Fruit fly (Drosophila melanogaster) whole organism, embryonic: ENCODE data around the gene dsx-c73A.

ENCODE experiments used
- Antp ChIP-seq: fragments of 200-800 bp; sonication (Bioruptor generic); optimal IDR thresholded peaks from 3 replicates; lab custom pipeline; 2016; ENCODE audit warnings: missing biosample characterization, missing genetic modification characterization
- Awh ChIP-seq: fragments of 200-800 bp; sonication (Bioruptor generic); IDR thresholded peaks from 2 replicates; pipeline ENCODE4, ENCODE4 v1.3.6; 2022; ENCODE audit warnings: missing biosample characterization, missing genetic modification characterization
- CG10654 ChIP-seq: fragments of 200-800 bp; sonication (Bioruptor generic); optimal IDR thresholded peaks from 2 replicates; lab custom pipeline; 2016; ENCODE audit warnings: missing biosample characterization, missing genetic modification characterization
- CG12299 ChIP-seq: fragments of 200-800 bp; sonication (Bioruptor generic); optimal IDR thresholded peaks from 2 replicates; lab custom pipeline; 2018; ENCODE audit warnings: missing biosample characterization, mild to moderate bottlenecking, missing genetic modification characterization
- CG12391 ChIP-seq: fragments of 200-800 bp; sonication (Bioruptor generic); optimal IDR thresholded peaks from 3 replicates; lab custom pipeline; 2018; ENCODE audit warnings: missing biosample characterization, mild to moderate bottlenecking, missing genetic modification characterization, moderate library complexity
- CG12942 ChIP-seq: fragments of 200-800 bp; sonication (Bioruptor generic); optimal IDR thresholded peaks from 3 replicates; lab custom pipeline; 2016; ENCODE audit warnings: missing biosample characterization, missing genetic modification characterization
- CG15601 ChIP-seq: fragments of 200-800 bp; sonication (Bioruptor generic); optimal IDR thresholded peaks from 3 replicates; lab custom pipeline; 2019; ENCODE audit warnings: missing biosample characterization, mild to moderate bottlenecking, missing genetic modification characterization, moderate library complexity
- CG17359 ChIP-seq: fragments of 200-800 bp; sonication (Bioruptor generic); optimal IDR thresholded peaks from 3 replicates; lab custom pipeline; 2018; ENCODE audit warnings: missing biosample characterization, mild to moderate bottlenecking, missing genetic modification characterization, moderate library complexity
- CG33557 ChIP-seq: fragments of 200-800 bp; sonication (Bioruptor generic); optimal IDR thresholded peaks from 2 replicates; lab custom pipeline; 2019; ENCODE audit warnings: missing biosample characterization, mild to moderate bottlenecking, missing genetic modification characterization, moderate library complexity
- CG6272 ChIP-seq: fragments of 200-800 bp; sonication (Bioruptor generic); IDR thresholded peaks from 2 replicates; pipeline ENCODE4 v1.3.6; 2022; ENCODE audit warnings: missing biosample characterization, missing genetic modification characterization
- CG7745 ChIP-seq: fragments of 200-800 bp; sonication (Bioruptor generic); optimal IDR thresholded peaks from 2 replicates; lab custom pipeline; 2018; ENCODE audit warnings: missing biosample characterization, mild to moderate bottlenecking, missing genetic modification characterization, moderate library complexity
- CG8359 ChIP-seq: fragments of 200-800 bp; sonication (Bioruptor generic); optimal IDR thresholded peaks from 2 replicates; lab custom pipeline; 2017; ENCODE audit warnings: missing biosample characterization, mild to moderate bottlenecking, missing genetic modification characterization, borderline replicate concordance
- CG9215 ChIP-seq: fragments of 200-800 bp; sonication (Bioruptor generic); IDR thresholded peaks from 2 replicates; pipeline ENCODE4 v1.3.6; 2022; ENCODE audit warnings: missing biosample characterization, missing genetic modification characterization
- CG9727 ChIP-seq: fragments of 200-800 bp; sonication (Bioruptor generic); optimal IDR thresholded peaks from 3 replicates; lab custom pipeline; 2017; ENCODE audit warnings: missing biosample characterization, mild to moderate bottlenecking, missing genetic modification characterization
- CG9932 ChIP-seq: fragments of 200-800 bp; sonication (Bioruptor generic); IDR thresholded peaks from 2 replicates; pipeline ENCODE4 v1.3.6; 2022; ENCODE audit warnings: missing biosample characterization, missing genetic modification characterization
- CTCF ChIP-seq: fragments of 200-800 bp; sonication (Bioruptor generic); optimal IDR thresholded peaks from 2 replicates; lab custom pipeline; 2017; ENCODE audit warnings: missing biosample characterization, mild to moderate bottlenecking, missing genetic modification characterization, moderate library complexity
- CoRest ChIP-seq: fragments of 200-800 bp; sonication (Bioruptor generic); optimal IDR thresholded peaks from 3 replicates; lab custom pipeline; 2018; ENCODE audit warnings: missing biosample characterization, mild to moderate bottlenecking, missing genetic modification characterization, moderate library complexity
- Gsc ChIP-seq: fragments of 200-800 bp; sonication (Bioruptor generic); IDR thresholded peaks from 2 replicates; pipeline ENCODE4 v1.3.6; 2022; ENCODE audit warnings: missing biosample characterization, missing genetic modification characterization
- HHEX ChIP-seq: fragments of 200-800 bp; sonication (Bioruptor generic); optimal IDR thresholded peaks from 3 replicates; lab custom pipeline; 2017; ENCODE audit warnings: missing biosample characterization, mild to moderate bottlenecking, missing genetic modification characterization, missing genetic modification reagents
- Hr51 ChIP-seq, 2 experiments: fragments of 200-800 bp; sonication (Bioruptor generic); optimal IDR thresholded peaks; 2 replicates in 1 of 2; 3 replicates in 1 of 2; lab custom pipeline; 2016 to 2018; ENCODE audit warnings: missing biosample characterization in 2 of 2, missing genetic modification characterization in 2 of 2, mild to moderate bottlenecking in 1 of 2, moderate library complexity in 1 of 2
- Kr ChIP-seq: fragments of 200-800 bp; sonication (Bioruptor generic); optimal IDR thresholded peaks from 2 replicates; lab custom pipeline; 2017; ENCODE audit warnings: missing biosample characterization, mild to moderate bottlenecking, missing genetic modification characterization
- Max ChIP-seq: fragments of 200-800 bp; sonication (Bioruptor generic); optimal IDR thresholded peaks from 2 replicates; lab custom pipeline; 2016; ENCODE audit warnings: missing biosample characterization, mild to moderate bottlenecking, missing genetic modification characterization
- NC2α ChIP-seq: fragments of 200-800 bp; sonication (Bioruptor generic); optimal IDR thresholded peaks from 2 replicates; lab custom pipeline; 2016; ENCODE audit warnings: missing biosample characterization, missing genetic modification characterization
- Nf-YB ChIP-seq: fragments of 200-800 bp; sonication (Bioruptor generic); optimal IDR thresholded peaks from 3 replicates; lab custom pipeline; 2019; ENCODE audit warnings: missing biosample characterization, mild to moderate bottlenecking, missing genetic modification characterization, moderate library complexity
- Side ChIP-seq: fragments of 200-800 bp; sonication (Bioruptor generic); optimal IDR thresholded peaks from 2 replicates; lab custom pipeline; 2016; ENCODE audit warnings: missing biosample characterization, missing genetic modification characterization
- Sox100B ChIP-seq: fragments of 200-800 bp; sonication (Bioruptor generic); optimal IDR thresholded peaks from 3 replicates; lab custom pipeline; 2018; ENCODE audit warnings: missing biosample characterization, mild to moderate bottlenecking, missing genetic modification characterization
- Vsx1 ChIP-seq: fragments of 200-800 bp; sonication (Bioruptor generic); optimal IDR thresholded peaks from 2 replicates; lab custom pipeline; 2017; ENCODE audit warnings: missing biosample characterization, mild to moderate bottlenecking, missing genetic modification characterization, missing genetic modification reagents
- Xrp1 ChIP-seq: fragments of 200-800 bp; sonication (Bioruptor generic); IDR thresholded peaks from 2 replicates; pipeline ENCODE4 v1.3.6; 2022; ENCODE audit warnings: missing biosample characterization, missing genetic modification characterization
- bsh ChIP-seq, 2 experiments: fragments of 200-800 bp; sonication (Bioruptor generic); optimal IDR thresholded peaks; 2 replicates each; lab custom pipeline; 2017 to 2018; ENCODE audit warnings: mild to moderate bottlenecking in 2 of 2, missing biosample characterization in 2 of 2, missing genetic modification characterization in 2 of 2, moderate library complexity in 1 of 2
- cad ChIP-seq: fragments of >200 bp; optimal IDR thresholded peaks from 2 replicates; lab custom pipeline; 2017; ENCODE audit warnings: missing biosample characterization, missing genetic modification characterization
- caup ChIP-seq: fragments of 200-800 bp; sonication (Bioruptor generic); optimal IDR thresholded peaks from 3 replicates; lab custom pipeline; 2017; ENCODE audit warnings: missing biosample characterization, mild to moderate bottlenecking, missing genetic modification characterization, moderate library complexity; ENCODE audit not compliant: severe bottlenecking
- gcm ChIP-seq: fragments of 200-800 bp; sonication (Bioruptor generic); optimal IDR thresholded peaks from 2 replicates; lab custom pipeline; 2019; ENCODE audit warnings: missing biosample characterization, mild to moderate bottlenecking, missing genetic modification characterization, moderate library complexity
- gsb-n ChIP-seq: fragments of 200-800 bp; sonication (Bioruptor generic); optimal IDR thresholded peaks from 3 replicates; lab custom pipeline; 2018; ENCODE audit warnings: missing biosample characterization, mild to moderate bottlenecking, missing genetic modification characterization
- nerfin-1 ChIP-seq: fragments of 200-800 bp; sonication (Bioruptor generic); optimal IDR thresholded peaks from 3 replicates; lab custom pipeline; 2019; ENCODE audit warnings: missing biosample characterization, mild to moderate bottlenecking, missing genetic modification characterization, moderate library complexity
- otp ChIP-seq: fragments of 200-800 bp; sonication (Bioruptor generic); IDR thresholded peaks from 3 replicates; pipeline ENCODE4, ENCODE4 v1.3.6; 2022; ENCODE audit warnings: missing biosample characterization, missing genetic modification characterization
- p53 ChIP-seq: fragments of 200-800 bp; sonication (Bioruptor generic); optimal IDR thresholded peaks from 2 replicates; lab custom pipeline; 2016; ENCODE audit warnings: missing biosample characterization, missing genetic modification characterization
- peb ChIP-seq: fragments of 200-800 bp; sonication (Bioruptor generic); IDR thresholded peaks from 2 replicates; pipeline ENCODE4 v1.3.6; 2022; ENCODE audit warnings: missing biosample characterization, missing genetic modification characterization
- phol ChIP-seq: fragments of 200-800 bp; sonication (Bioruptor generic); optimal IDR thresholded peaks from 3 replicates; lab custom pipeline; 2018; ENCODE audit warnings: missing biosample characterization, mild to moderate bottlenecking, missing genetic modification characterization, moderate library complexity
- prd ChIP-seq, 3 experiments: fragments of >200 bp in 2 of 3; fragments of 200-800 bp in 1 of 3; sonication (Bioruptor generic) in 1 of 3; optimal IDR thresholded peaks in 2 of 3; IDR thresholded peaks in 1 of 3; 2 replicates in 2 of 3; 3 replicates in 1 of 3; pipeline versions ENCODE4 v1.3.6 to Lab custom; 2017 to 2022; ENCODE audit warnings: missing biosample characterization in 1 of 3, missing genetic modification characterization in 1 of 3
- pros ChIP-seq: fragments of 200-800 bp; sonication (Bioruptor generic); optimal IDR thresholded peaks from 3 replicates; lab custom pipeline; 2019; ENCODE audit warnings: missing biosample characterization, mild to moderate bottlenecking, missing genetic modification characterization, moderate library complexity
- tll ChIP-seq, 2 experiments: fragments of 200-800 bp in 1 of 2; fragments of >200 bp in 1 of 2; sonication (Bioruptor generic) in 1 of 2; optimal IDR thresholded peaks; 2 replicates each; lab custom pipeline; 2017 to 2019; ENCODE audit warnings: missing biosample characterization in 2 of 2, missing genetic modification characterization in 2 of 2, mild to moderate bottlenecking in 1 of 2, moderate library complexity in 1 of 2
- trem ChIP-seq: fragments of 200-800 bp; optimal IDR thresholded peaks from 3 replicates; lab custom pipeline; 2019; ENCODE audit warnings: missing biosample characterization, mild to moderate bottlenecking, missing genetic modification characterization, moderate library complexity
- unpg ChIP-seq: fragments of 200-800 bp; sonication (Bioruptor generic); optimal IDR thresholded peaks from 3 replicates; lab custom pipeline; 2018; ENCODE audit warnings: missing biosample characterization, mild to moderate bottlenecking, missing genetic modification characterization, moderate library complexity
- vvl ChIP-seq: fragments of 200-800 bp; sonication (Bioruptor generic); IDR thresholded peaks from 2 replicates; pipeline ENCODE4 v1.3.6; 2022; ENCODE audit warnings: missing biosample characterization, missing genetic modification characterization
- wek ChIP-seq: fragments of 200-800 bp; sonication (Bioruptor generic); optimal IDR thresholded peaks from 3 replicates; lab custom pipeline; 2018; ENCODE audit warnings: missing biosample characterization, mild to moderate bottlenecking, missing genetic modification characterization, moderate library complexity
- z ChIP-seq: fragments of 200-800 bp; sonication (Bioruptor generic); IDR thresholded peaks from 3 replicates; pipeline ENCODE4 v1.3.6; 2022; ENCODE audit warnings: missing biosample characterization, missing genetic modification characterization
- zen ChIP-seq: fragments of 200-800 bp; sonication (Bioruptor generic); optimal IDR thresholded peaks from 3 replicates; lab custom pipeline; 2018; ENCODE audit warnings: missing biosample characterization, mild to moderate bottlenecking, missing genetic modification characterization, moderate library complexity

The dsx-c73A gene

dm6 chr3L:16408609-16409439, 42.9 kb downstream of the dsx-c73A start (continued):
- TF ChIP-seq Kr (GFP tag; lab: Kevin White, UChicago) (peak; percentile 88), HHEX (peak; percentile 11), Hr51 (GFP tag; optimal IDR thresholded peaks at IDR 0.05; lab: Kevin White, UChicago) (peak in 1 of 2 experiments; percentile 76), CG17359 (tag; lab: Kevin White, UChicago) (peak; percentile 46), trem (peak; percentile 14), zen (tag; lab: Kevin White, UChicago) (peak; percentile 37), CG12299 (no peak), cad (GFP tag; lab: Kevin White, UChicago) (no peak), caup (GFP tag; lab: Kevin White, UChicago) (peak; percentile 6), CG6272 (GFP tag; lab: Robert Waterston, UW) (no peak), Max (GFP tag; lab: Kevin White, UChicago) (peak; percentile 34), p53 (no peak), Gsc (GFP tag; lab: Robert Waterston, UW) (no peak), Sox100B (GFP tag; lab: Kevin White, UChicago) (peak; percentile 18), CG7745 (tag; lab: Kevin White, UChicago) (peak; percentile 78), Xrp1 (GFP tag; lab: Robert Waterston, UW) (peak; percentile 82), Antp (GFP tag; lab: Kevin White, UChicago) (no peak), peb (0 out of 2 replicates have a peak, but pooled peaks have one; percentile 19), CG9215 (GFP tag; lab: Robert Waterston, UW) (no peak), CG9932 (no peak), Awh (GFP tag; lab: Robert Waterston, UW) (peak; percentile 48; the same call in 1 of the 2 replicates), CG33557 (GFP tag; lab: Kevin White, UChicago) (peak; percentile 80), pros (GFP tag; lab: Kevin White, UChicago) (peak; percentile 83), phol (peak; percentile 1), prd (optimal IDR thresholded peaks at IDR 0.05; lab: Kevin White, UChicago) (no peak), prd (GFP tag; IDR thresholded peaks at IDR 0.05; lab: Robert Waterston, UW) (peak; percentile 63), Side (GFP tag; lab: Kevin White, UChicago) (peak; percentile 32), gsb-n (tag; lab: Kevin White, UChicago) (peak; percentile 60), vvl (GFP tag; lab: Robert Waterston, UW) (peak; percentile 56; the same call in 1 of the 2 replicates), CG9727 (GFP tag; lab: Kevin White, UChicago) (peak; percentile 89), CTCF (GFP tag; lab: Kevin White, UChicago) (peak; percentile 41), wek (GFP tag; lab: Kevin White, UChicago) (peak; percentile 56), CG12942 (GFP tag; lab: Kevin White, UChicago) (peak; percentile 59), CG10654 (peak; percentile 24), Nf-YB (GFP tag; lab: Kevin White, UChicago) (peak; percentile 26), CoRest (tag; lab: Kevin White, UChicago) (peak; percentile 10), Vsx1 (peak; percentile 52), bsh (GFP tag; optimal IDR thresholded peaks at IDR 0.05; lab: Kevin White, UChicago) (peak; percentile 32 to 61), gcm (GFP tag; lab: Kevin White, UChicago) (peak; percentile 59), tll (GFP tag; optimal IDR thresholded peaks at IDR 0.05; lab: Kevin White, UChicago) (peak in 1 of 2 experiments; percentile 21), nerfin-1 (peak; percentile 46), z (GFP tag; lab: Robert Waterston, UW) (peak; percentile 63; the same call in 1 of the 3 replicates), unpg (no peak), CG12391 (tag; lab: Kevin White, UChicago) (peak; percentile 39), otp (GFP tag; lab: Robert Waterston, UW) (peak; percentile 69; the same call in 2 of the 3 replicates), NC2α (GFP tag; lab: Kevin White, UChicago) (peak; percentile 39), CG8359 (GFP tag; lab: Kevin White, UChicago) (peak; percentile 14), CG15601 (tag; lab: Kevin White, UChicago) (peak; percentile 44)
